Worm (Caenorhabditis elegans): ENCODE results near the gene F20A1.8.

DNA sequence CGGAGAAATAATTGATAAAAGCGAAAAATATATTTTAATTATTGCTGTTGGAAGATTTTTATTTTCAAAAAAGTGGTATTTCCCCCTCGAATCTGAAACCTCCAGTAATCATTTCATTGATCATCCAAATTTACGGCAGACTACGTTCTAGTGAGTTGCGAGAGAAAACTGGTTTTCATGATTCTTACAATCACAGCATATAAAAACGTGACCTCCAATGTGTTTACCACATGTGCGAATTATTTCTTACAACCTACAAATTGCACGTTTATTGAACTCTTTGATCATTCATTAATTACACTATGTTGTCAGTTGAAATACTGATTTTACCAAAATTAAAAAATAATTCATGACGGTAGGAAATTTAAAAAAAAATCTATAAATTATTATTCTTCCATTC, 41.8 kb upstream of the F20A1.8 start:
- TF ChIP-seq hnd-1 (tag; optimal IDR thresholded peaks at IDR 0.05) (no peak), hmg-4 (GFP tag; optimal IDR thresholded peaks at IDR 0.05) (no peak), sea-1 (GFP tag; conservative IDR thresholded peaks at IDR 0.05) (no peak), pes-1 (GFP tag; IDR thresholded peaks at IDR 0.05) (no peak), ama-1 (optimal IDR thresholded peaks at IDR 0.05) (no peak), tra-4 (tag; optimal IDR thresholded peaks at IDR 0.05) (no peak)
